Fruit fly (Drosophila melanogaster): ENCODE measurements around the gene CG11586.

The CG11586 gene

dm6 chr3L:4252862-4253610, 9.2 kb downstream of the CG11586 start (continued):
- peak in 1 of 2 experiments; percentile 15 for TF ChIP-seq insv (GFP tag; optimal IDR thresholded peaks at IDR 0.05)
- TF ChIP-seq Dad (GFP tag; optimal IDR thresholded peaks at IDR 0.05): no peak
- TF ChIP-seq CG34376 (GFP tag; optimal IDR thresholded peaks at IDR 0.05): no peak
- peak; percentile 82 for TF ChIP-seq Sry-β (GFP tag; optimal IDR thresholded peaks at IDR 0.05)
- peak; percentile 95 for TF ChIP-seq pros (GFP tag; optimal IDR thresholded peaks at IDR 0.05)
- no peak for TF ChIP-seq oc (tag; optimal IDR thresholded peaks at IDR 0.05)
- no peak for TF ChIP-seq dmrt99B (tag; optimal IDR thresholded peaks at IDR 0.05)
- TF ChIP-seq CG6854 (GFP tag; optimal IDR thresholded peaks at IDR 0.05): no peak
- peak; percentile 98 for TF ChIP-seq D (optimal IDR thresholded peaks at IDR 0.05)
- no peak for TF ChIP-seq D (GFP tag; optimal IDR thresholded peaks at IDR 0.05)
- no peak for TF ChIP-seq Fer2 (tag; optimal IDR thresholded peaks at IDR 0.05)
- no peak for TF ChIP-seq ara (GFP tag; IDR thresholded peaks at IDR 0.05)
- no peak for TF ChIP-seq CG2875 (GFP tag; optimal IDR thresholded peaks at IDR 0.05)
- TF ChIP-seq CG14965 (GFP tag; optimal IDR thresholded peaks at IDR 0.05; ENCODE audit: borderline replicate concordance): no peak
- no peak for TF ChIP-seq dysf (GFP tag; IDR thresholded peaks at IDR 0.05)
- no peak for TF ChIP-seq CG11723 (GFP tag; optimal IDR thresholded peaks at IDR 0.05)
- TF ChIP-seq CG4730 (GFP tag; IDR thresholded peaks at IDR 0.05): no peak
- TF ChIP-seq MESR4 (GFP tag; optimal IDR thresholded peaks at IDR 0.05): no peak
- no peak for TF ChIP-seq Opbp (GFP tag; IDR thresholded peaks at IDR 0.05; ENCODE audit: partially characterized antibody)
- TF ChIP-seq Adf1 (GFP tag; IDR thresholded peaks at IDR 0.05): no peak
- TF ChIP-seq CG11085 (GFP tag; IDR thresholded peaks at IDR 0.05): no peak
- no peak for TF ChIP-seq CG3065 (GFP tag; optimal IDR thresholded peaks at IDR 0.05)
- no peak for TF ChIP-seq lola (GFP tag; optimal IDR thresholded peaks at IDR 0.05)
- no peak for TF ChIP-seq CG18764 (GFP tag; optimal IDR thresholded peaks at IDR 0.05)
- TF ChIP-seq Mes4 (GFP tag; optimal IDR thresholded peaks at IDR 0.05): no peak
- TF ChIP-seq CG1602 (GFP tag; optimal IDR thresholded peaks at IDR 0.05): no peak
- no peak for TF ChIP-seq CG9817 (tag; optimal IDR thresholded peaks at IDR 0.05)
- peak; percentile 41 for TF ChIP-seq Kr (GFP tag; optimal IDR thresholded peaks at IDR 0.05)
- TF ChIP-seq Stat92E (GFP tag; optimal IDR thresholded peaks at IDR 0.05): no peak
- no peak for TF ChIP-seq Eip74EF (GFP tag; optimal IDR thresholded peaks at IDR 0.05)
- TF ChIP-seq rib (GFP tag; IDR thresholded peaks at IDR 0.05): 0 out of 2 replicates have a peak, but pooled peaks have one; percentile 12
- no peak for TF ChIP-seq CG14014 (GFP tag; IDR thresholded peaks at IDR 0.05)
- TF ChIP-seq crc (GFP tag; optimal IDR thresholded peaks at IDR 0.05): no peak
- TF ChIP-seq CG34224 (GFP tag; IDR thresholded peaks at IDR 0.05; ENCODE audit: partially characterized antibody): no peak
- no peak for TF ChIP-seq CG32532 (GFP tag; IDR thresholded peaks at IDR 0.05)
- TF ChIP-seq CG11093 (GFP tag; IDR thresholded peaks at IDR 0.05): no peak
- no peak for TF ChIP-seq C15 (GFP tag; IDR thresholded peaks at IDR 0.05)
- peak; percentile 74 for TF ChIP-seq psq (GFP tag; optimal IDR thresholded peaks at IDR 0.05)
- TF ChIP-seq CG17361 (GFP tag; IDR thresholded peaks at IDR 0.05): no peak
- no peak for TF ChIP-seq ewg (GFP tag; optimal IDR thresholded peaks at IDR 0.05)
- TF ChIP-seq Nf-YC (tag; optimal IDR thresholded peaks at IDR 0.05): no peak
- no peak for TF ChIP-seq HmgZ (tag; optimal IDR thresholded peaks at IDR 0.05)
- TF ChIP-seq dmrt11E (tag; optimal IDR thresholded peaks at IDR 0.05): no peak
- no peak for TF ChIP-seq hb (GFP tag; IDR thresholded peaks at IDR 0.05; ENCODE audit: partially characterized antibody)
- no peak for TF ChIP-seq CHES-1-like (GFP tag; optimal IDR thresholded peaks at IDR 0.05)
- no peak for TF ChIP-seq abd-A (tag; optimal IDR thresholded peaks at IDR 0.05)
- TF ChIP-seq CG32772 (GFP tag; IDR thresholded peaks at IDR 0.05): no peak
- TF ChIP-seq eve (GFP tag; optimal IDR thresholded peaks at IDR 0.05): no peak
- 0 out of 3 replicates have a peak, but pooled peaks have one; percentile 27 for TF ChIP-seq CG2199 (GFP tag; IDR thresholded peaks at IDR 0.05)

Data from whole organism, embryonic.